Fruit fly (Drosophila melanogaster) whole organism: ENCODE results near the gene Ugt37C2.

Source experiments
- Dll ChIP-seq: fragments of >200 bp; optimal IDR thresholded peaks from 2 replicates; lab custom pipeline; 2017
- psq ChIP-seq: fragments of >200 bp; optimal IDR thresholded peaks from 2 replicates; lab custom pipeline; 2017
- usp ChIP-seq: fragments of >200 bp; optimal IDR thresholded peaks from 2 replicates; lab custom pipeline; 2017; ENCODE audit warnings: missing biosample characterization, missing genetic modification characterization, mixed read lengths

- TF ChIP-seq usp (GFP tag; lab: Kevin White, UChicago) (no peak), psq (lab: Kevin White, UChicago) (no peak), Dll (lab: Kevin White, UChicago) (no peak)
Observed at dm6 chr2L:16747145-16747544, 46.9 kb upstream of the Ugt37C2 start.
